Worm (Caenorhabditis elegans): ENCODE data around the gene F58F9.3.

The F58F9.3 gene

DNA sequence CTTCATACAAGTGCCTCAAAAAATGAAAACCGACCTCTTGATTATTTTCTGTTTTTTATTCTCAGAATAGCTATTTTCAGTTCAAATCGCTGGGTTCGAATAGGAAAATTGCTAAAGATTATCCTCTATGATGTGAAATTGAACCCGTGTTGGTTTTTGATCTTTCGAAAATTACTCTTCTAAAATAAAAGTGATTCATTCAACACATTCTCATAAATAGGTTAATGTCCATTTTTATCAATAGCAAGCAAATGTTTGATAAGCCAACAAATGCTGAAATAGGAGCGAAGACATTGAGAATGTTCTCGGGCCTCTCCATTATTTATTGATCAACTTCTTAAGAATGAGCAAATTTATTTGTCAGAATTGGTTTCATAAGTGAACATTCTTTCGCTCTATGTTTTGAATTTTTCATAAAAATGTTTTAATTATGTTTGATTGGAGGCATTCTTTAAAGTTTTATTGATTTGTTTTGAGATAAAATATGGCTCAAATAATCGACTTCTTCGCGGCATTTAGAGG lies at the start of gene F58F9.3:
TSS of gene F58F9.3 (plus strand) at position 472 of the 522 bp plus-strand sequence.
- TF ChIP-seq dao-5 (tag; optimal IDR thresholded peaks at IDR 0.05) (no peak), W03F9.2 (tag; optimal IDR thresholded peaks at IDR 0.05) (no peak)

DNA sequence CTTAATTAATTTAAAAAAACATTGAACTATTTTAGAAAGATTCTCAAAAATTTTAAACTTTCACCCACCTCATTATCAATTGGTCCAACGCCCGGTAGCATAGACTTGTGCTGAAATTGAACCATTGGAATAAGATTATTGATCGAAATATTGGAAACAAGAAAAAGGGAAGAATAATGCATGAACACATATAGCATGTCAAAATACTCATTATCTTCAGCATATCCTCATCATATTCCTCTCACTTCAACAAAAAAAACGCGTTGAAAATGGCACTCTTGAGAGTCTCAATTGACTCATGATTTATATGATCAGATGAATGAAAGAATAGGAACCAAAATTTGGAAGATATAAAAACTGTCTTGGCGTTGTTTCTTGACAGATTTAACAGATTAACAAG lies 49.3 kb upstream of the F58F9.3 start, which contains the start of gene unc-77:
TSS of gene unc-77 (minus strand) at position 101 of the 400 bp plus-strand sequence.
- TF ChIP-seq W03F9.2 (tag; optimal IDR thresholded peaks at IDR 0.05) (no peak), dao-5 (tag; optimal IDR thresholded peaks at IDR 0.05) (no peak), him-1 (tag; optimal IDR thresholded peaks at IDR 0.05) (no peak)

DNA sequence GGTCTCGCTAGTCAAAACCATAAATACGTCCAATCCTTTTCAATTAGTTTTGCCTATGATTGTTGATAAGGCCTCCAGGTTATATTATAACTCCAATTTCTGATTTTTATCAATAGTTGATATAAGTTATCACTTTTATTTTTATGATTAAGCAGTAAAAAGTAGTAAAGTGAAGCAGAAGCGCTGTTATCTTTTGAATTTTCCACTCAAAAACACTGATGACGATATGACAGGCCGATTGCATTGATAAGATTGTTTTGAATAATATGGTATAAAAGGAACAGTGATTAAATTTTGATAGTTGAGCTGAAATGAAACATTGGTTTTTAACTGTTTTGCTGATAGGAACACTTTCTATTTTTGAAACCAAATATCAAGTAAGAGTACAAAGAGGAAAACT lies 47.5 kb upstream of the F58F9.3 start, which contains the start of gene asp-9:
TSS of gene asp-9 (plus strand) at position 312 of the 400 bp plus-strand sequence.
- TF ChIP-seq dao-5 (tag; optimal IDR thresholded peaks at IDR 0.05) (no peak), W03F9.2 (tag; optimal IDR thresholded peaks at IDR 0.05) (no peak)

DNA sequence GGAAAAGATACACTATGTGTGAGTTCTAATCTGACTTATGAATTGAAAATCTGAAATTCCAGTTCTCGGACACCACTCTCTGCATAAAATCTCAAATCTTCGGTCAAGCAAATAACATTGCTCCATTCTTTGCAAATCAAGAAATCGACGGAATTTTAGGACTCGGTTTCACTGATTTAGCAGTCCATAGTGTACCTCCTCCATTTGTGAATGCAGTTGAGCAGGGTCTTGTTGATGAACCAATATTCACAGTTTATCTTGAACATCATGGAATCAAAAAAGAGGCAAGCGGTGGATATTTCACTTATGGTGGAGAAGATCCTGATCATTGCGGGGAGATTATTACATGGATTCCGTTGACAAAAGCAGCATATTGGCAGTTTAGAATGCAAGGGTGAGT lies 45.9 kb upstream of the F58F9.3 start:
- TF ChIP-seq W03F9.2 (tag; optimal IDR thresholded peaks at IDR 0.05) (no peak), dao-5 (tag; optimal IDR thresholded peaks at IDR 0.05) (no peak), him-1 (tag; optimal IDR thresholded peaks at IDR 0.05) (no peak)

DNA sequence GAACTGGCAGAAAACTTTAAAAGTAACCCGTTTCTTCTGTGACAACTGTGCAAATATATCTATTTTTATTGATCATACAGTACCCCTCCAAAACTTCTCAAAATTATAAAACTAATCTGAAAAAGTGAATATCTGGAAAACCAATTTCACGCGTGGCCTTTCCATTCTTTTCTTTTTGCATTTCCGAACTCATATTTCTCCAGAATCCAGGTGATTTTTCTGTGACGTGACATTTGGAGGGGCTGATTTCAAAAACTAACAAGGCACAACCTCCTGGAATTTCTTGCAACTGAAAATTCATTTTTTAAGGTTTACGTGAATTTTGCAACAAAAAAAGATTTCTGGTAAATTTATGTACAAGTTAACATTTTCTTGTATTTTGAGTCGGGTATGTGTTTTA lies 32.8 kb upstream of the F58F9.3 start:
- no peak for TF ChIP-seq dao-5 (tag; optimal IDR thresholded peaks at IDR 0.05)
- TF ChIP-seq him-1 (tag; optimal IDR thresholded peaks at IDR 0.05), result no peak
- no peak for TF ChIP-seq W03F9.2 (tag; optimal IDR thresholded peaks at IDR 0.05)

DNA sequence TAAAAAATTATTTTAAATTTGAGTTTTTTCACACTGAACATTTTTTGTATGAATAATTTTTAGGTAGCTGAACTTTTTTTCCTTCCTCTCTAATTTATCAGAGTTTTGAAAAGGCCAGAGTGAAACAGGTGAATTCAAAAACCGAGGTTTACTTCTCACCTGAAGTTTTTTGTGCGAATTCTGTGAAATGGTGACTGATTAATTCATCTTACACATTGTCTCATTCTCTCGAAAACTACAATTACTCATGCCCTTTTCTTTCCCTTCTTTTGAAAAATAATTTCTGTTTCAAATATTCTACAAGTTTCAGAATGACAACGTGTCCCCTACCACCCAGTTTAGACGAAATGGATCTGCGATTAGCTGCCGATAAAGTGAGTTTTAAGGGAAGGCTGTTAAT lies 31.3 kb upstream of the F58F9.3 start, which contains the start of gene tkr-2:
TSS of gene tkr-2 (plus strand) at position 301 of the 400 bp plus-strand sequence.
- no peak for TF ChIP-seq W03F9.2 (tag; optimal IDR thresholded peaks at IDR 0.05)
- no peak for TF ChIP-seq dao-5 (tag; optimal IDR thresholded peaks at IDR 0.05)
- TF ChIP-seq him-1 (tag; optimal IDR thresholded peaks at IDR 0.05), result no peak

DNA sequence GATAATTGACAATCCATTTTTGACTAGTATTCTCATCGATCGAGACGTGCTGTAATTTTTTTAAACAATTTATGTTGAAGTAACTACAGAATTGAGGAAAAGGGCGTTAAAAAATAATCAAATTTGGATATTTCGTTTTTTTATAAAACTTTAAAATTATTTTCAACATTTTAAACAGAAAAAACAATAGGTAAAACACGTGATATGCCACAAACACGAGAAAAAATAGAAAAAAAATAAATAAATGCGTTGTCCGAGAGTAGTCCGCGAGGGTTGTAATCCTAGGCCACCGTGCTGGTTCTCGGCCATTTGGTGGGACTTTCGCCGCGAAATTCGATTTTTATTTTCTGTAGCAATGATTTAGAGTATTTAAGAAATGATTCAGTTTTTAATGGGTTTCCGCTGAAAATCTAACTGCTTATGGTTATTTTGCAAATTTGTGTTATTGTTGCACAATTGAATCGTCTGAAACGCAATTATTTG lies 26.7 kb upstream of the F58F9.3 start, which contains the start of gene C49A9.10:
TSS of gene C49A9.10 (minus strand) at position 51 of the 483 bp plus-strand sequence.
- TF ChIP-seq him-1 (tag; optimal IDR thresholded peaks at IDR 0.05), result peak; percentile 74
- peak; percentile 90 for TF ChIP-seq W03F9.2 (tag; optimal IDR thresholded peaks at IDR 0.05)
- TF ChIP-seq dao-5 (tag; optimal IDR thresholded peaks at IDR 0.05), result no peak

DNA sequence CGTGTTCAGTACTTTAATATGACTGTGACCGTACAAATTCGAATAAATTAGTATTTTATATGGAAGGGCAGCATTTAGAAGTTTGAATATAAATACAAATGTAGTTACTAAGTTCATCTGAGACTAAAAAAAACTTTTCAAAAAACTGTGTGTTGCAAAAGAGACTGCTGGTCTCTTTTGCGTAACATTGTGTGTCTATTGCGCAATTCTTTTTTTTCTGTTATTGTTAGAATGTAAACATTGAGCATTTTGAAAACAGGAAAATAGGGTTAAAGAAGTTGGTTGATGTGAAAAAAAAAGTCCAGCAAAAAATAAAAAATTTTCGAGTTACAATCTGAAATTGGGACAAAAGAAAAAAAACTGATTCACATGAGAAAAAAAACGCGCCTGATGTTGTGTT lies 23.7 kb upstream of the F58F9.3 start:
- no peak for TF ChIP-seq him-1 (tag; optimal IDR thresholded peaks at IDR 0.05)
- no peak for TF ChIP-seq W03F9.2 (tag; optimal IDR thresholded peaks at IDR 0.05)
- no peak for TF ChIP-seq dao-5 (tag; optimal IDR thresholded peaks at IDR 0.05)

DNA sequence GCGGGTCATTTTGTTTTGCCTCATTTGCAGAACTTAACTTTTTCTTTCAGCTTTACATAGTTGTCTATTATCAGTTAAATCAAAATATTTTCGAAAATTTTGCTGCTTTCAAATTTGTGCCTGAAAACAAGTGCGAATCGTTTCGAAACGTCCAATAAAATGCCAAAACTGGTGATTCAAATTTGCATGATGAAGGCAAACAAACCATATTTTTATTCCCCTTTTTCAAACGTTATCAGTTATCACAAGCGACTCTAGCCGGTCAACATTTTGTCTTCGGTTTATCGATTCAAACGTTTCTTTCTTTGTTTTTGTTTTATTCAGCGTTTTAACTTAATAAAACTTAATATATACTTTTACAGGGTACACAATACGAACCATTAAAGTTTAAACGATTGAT lies 22.5 kb upstream of the F58F9.3 start, which contains the start of the genes ugt-24 and C49A9.6:
TSS of gene ugt-24 (minus strand) at position 147 of the 400 bp plus-strand sequence.
TSS of gene C49A9.6 (plus strand) at position 363 of the 400 bp plus-strand sequence.
- TF ChIP-seq dao-5 (tag; optimal IDR thresholded peaks at IDR 0.05) (no peak), him-1 (tag; optimal IDR thresholded peaks at IDR 0.05) (no peak), W03F9.2 (tag; optimal IDR thresholded peaks at IDR 0.05) (no peak)

DNA sequence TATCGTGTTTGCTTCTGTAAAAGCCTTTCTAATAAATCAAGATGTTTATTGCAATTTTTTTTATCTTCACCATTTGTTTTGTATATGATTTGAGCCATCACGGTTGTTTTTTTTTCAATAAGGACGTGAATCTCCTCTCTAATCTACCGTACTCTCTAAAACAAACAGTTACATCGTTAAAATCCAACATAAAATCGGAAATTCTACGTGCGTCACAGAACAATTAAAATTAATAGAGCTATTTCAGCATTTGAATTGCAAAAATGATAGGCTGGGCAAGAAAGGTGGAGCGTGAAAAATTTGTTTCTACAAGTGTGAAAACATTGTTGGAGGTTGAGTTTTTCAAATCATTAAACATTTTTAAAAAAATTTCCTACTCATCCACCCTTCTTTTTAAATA lies 19.6 kb upstream of the F58F9.3 start, which contains the start of gene C49A9.5:
TSS of gene C49A9.5 (plus strand) at position 271 of the 400 bp plus-strand sequence.
- TF ChIP-seq W03F9.2 (tag; optimal IDR thresholded peaks at IDR 0.05), result no peak
- no peak for TF ChIP-seq dao-5 (tag; optimal IDR thresholded peaks at IDR 0.05)
- no peak for TF ChIP-seq him-1 (tag; optimal IDR thresholded peaks at IDR 0.05)

DNA sequence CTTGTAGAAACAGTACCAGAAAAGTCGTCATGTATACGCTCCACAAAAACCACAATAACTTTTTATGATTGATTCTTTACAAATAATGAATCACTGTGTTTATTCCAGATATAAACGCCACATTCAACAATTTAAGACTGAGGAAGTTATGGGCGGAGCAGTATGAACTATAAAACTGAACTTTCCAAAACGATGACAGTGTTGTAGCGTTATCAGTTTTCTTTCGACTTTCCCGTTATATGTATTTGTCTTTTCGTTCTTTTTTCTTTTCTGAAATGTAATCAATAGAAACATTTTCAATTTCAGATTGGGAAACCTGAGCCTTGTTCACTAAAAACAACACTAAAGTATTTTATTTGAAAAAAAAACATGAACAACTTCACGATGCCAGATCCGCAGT lies 16.0 kb upstream of the F58F9.3 start, which contains the start of gene C49A9.9:
TSS of gene C49A9.9 (plus strand) at position 307 of the 400 bp plus-strand sequence.
- TF ChIP-seq W03F9.2 (tag; optimal IDR thresholded peaks at IDR 0.05), result no peak
- TF ChIP-seq him-1 (tag; optimal IDR thresholded peaks at IDR 0.05), result no peak
- TF ChIP-seq dao-5 (tag; optimal IDR thresholded peaks at IDR 0.05), result no peak

DNA sequence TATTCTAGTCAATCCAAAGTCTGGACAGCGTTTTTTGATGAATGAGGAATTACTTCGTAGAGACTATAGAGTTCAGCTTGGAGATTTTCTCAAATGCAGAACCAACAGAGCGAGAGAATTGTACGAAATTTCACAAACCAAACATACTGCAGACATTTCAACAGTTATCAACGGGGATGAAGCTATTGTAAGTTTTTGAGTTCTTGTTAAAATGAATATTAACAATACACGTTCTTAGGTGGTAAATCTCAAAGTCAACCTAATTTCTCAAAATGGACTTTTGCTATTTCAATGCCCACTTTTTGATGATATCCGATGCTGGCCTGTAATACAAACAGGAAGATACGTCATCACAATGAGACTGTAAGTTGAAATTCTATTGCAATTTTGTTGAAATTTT lies 15.5 kb upstream of the F58F9.3 start:
- TF ChIP-seq W03F9.2 (tag; optimal IDR thresholded peaks at IDR 0.05), result no peak
- TF ChIP-seq dao-5 (tag; optimal IDR thresholded peaks at IDR 0.05), result no peak
- TF ChIP-seq him-1 (tag; optimal IDR thresholded peaks at IDR 0.05), result no peak

DNA sequence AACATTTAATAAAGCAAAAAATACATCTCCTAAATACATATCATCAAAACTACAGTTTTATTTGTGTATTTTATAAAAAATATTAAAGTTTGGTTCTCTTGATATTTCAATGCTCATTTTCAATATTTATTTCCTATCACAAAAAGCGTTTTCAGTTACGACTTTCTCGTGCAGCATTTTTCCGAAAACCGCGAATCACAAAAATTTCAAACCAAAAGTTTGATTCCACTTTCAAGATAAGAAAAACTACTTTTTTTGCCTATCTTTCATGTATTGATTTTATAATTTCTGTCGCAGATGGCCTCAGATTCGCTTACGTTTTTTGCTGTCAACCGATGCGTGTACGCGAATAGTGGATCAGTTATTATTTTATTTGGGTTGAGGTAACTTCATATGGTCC lies 13.6 kb upstream of the F58F9.3 start, which contains the start of gene C49A9.4:
TSS of gene C49A9.4 (plus strand) at position 265 of the 400 bp plus-strand sequence.
- TF ChIP-seq W03F9.2 (tag; optimal IDR thresholded peaks at IDR 0.05), result no peak
- TF ChIP-seq him-1 (tag; optimal IDR thresholded peaks at IDR 0.05), result no peak
- TF ChIP-seq dao-5 (tag; optimal IDR thresholded peaks at IDR 0.05), result no peak

DNA sequence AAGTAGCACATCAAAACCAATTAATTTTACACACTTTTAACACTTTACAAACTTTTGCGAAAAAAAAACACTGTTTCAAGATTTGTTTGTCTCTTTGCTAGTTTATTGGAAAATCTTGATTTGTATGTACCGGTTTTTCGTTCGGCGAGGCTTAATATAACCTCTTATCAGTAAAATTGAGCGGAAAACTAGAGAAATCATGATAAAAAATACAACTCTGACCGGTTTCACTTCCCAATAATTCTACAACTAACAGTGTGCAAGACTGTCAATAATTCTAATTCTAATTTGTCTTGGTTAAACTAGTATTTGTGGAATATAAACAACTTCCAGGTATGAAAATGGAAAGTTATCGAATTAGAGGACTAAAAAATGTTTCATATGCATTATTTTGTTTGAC lies 11.2 kb upstream of the F58F9.3 start, which contains the start of gene C49A9.3:
TSS of gene C49A9.3 (plus strand) at position 212 of the 400 bp plus-strand sequence.
- no peak for TF ChIP-seq dao-5 (tag; optimal IDR thresholded peaks at IDR 0.05)
- TF ChIP-seq W03F9.2 (tag; optimal IDR thresholded peaks at IDR 0.05), result no peak
- TF ChIP-seq him-1 (tag; optimal IDR thresholded peaks at IDR 0.05), result no peak

All from whole organism, L4/young adult.